Worm (Caenorhabditis elegans) whole organism, L3 larva: ENCODE data around the gene brd-1.

Experiments
- ama-1 ChIP-seq: fragments of 150-350 bp; optimal IDR thresholded peaks from 2 replicates; lab custom pipeline; 2018
- nhr-25 ChIP-seq: sonication (generic microtip); optimal IDR thresholded peaks from 2 replicates; lab custom pipeline; 2017; ENCODE audit warnings: missing biosample characterization, missing genetic modification characterization
- skn-1 ChIP-seq: fragments of 150-350 bp; optimal IDR thresholded peaks from 2 replicates; lab custom pipeline; 2014; ENCODE audit warnings: missing biosample characterization, missing genetic modification characterization

ce11 chrIII:6839091-6839490, 50.2 kb downstream of the brd-1 start:
- TF ChIP-seq ama-1 (no peak), skn-1 (tag; lab: Kevin White, UChicago) (no peak), nhr-25 (no peak)
